Worm (Caenorhabditis elegans): ENCODE results near the gene lido-12.

Gene lido-12

ce11 chrII:3054622-3055021, 49.0 kb downstream of the lido-12 start:
- TF ChIP-seq hnd-1 (tag; optimal IDR thresholded peaks at IDR 0.05) (no peak), aly-1 (tag; optimal IDR thresholded peaks at IDR 0.05) (peak; percentile 36)

DNA sequence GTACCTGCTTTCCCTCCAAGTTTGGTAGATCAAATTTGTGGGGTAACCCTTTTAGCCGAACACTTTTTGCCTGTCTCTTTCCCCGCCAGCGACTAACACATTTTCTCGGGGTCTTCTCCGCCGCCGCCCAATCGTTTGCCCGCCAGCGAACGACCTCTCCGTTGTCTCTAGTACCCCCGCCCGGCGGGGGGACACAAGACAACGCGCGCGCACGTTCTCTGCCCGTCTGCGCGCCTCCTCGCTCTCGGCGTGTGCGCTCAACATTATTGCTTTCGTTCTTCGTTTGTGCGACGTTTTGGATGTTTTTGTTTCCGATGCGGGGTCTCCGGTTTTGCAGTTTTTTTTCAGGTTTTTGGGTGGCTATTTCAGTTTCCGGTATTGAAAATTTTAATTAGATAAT, 49.9 kb downstream of the lido-12 start:
- TF ChIP-seq tbx-11 (GFP tag; IDR thresholded peaks at IDR 0.05), result no peak
- no peak for TF ChIP-seq flt-1 (GFP tag; IDR thresholded peaks at IDR 0.05)
- no peak for TF ChIP-seq sea-1 (GFP tag; conservative IDR thresholded peaks at IDR 0.05)
- TF ChIP-seq aly-1 (tag; optimal IDR thresholded peaks at IDR 0.05), result peak; percentile 9
- TF ChIP-seq ama-1 (optimal IDR thresholded peaks at IDR 0.05), result no peak
- TF ChIP-seq B0310.2 (tag; optimal IDR thresholded peaks at IDR 0.05), result no peak
- no peak for TF ChIP-seq ceh-13 (GFP tag; optimal IDR thresholded peaks at IDR 0.05)
- TF ChIP-seq tbx-37 (GFP tag; conservative IDR thresholded peaks at IDR 0.05), result no peak
- no peak for TF ChIP-seq hnd-1 (tag; optimal IDR thresholded peaks at IDR 0.05)
- TF ChIP-seq scrt-1 (GFP tag; IDR thresholded peaks at IDR 0.05), result no peak
- no peak for TF ChIP-seq ets-7 (tag; optimal IDR thresholded peaks at IDR 0.05)
- peak; percentile 49 for TF ChIP-seq F13C5.2 (tag; optimal IDR thresholded peaks at IDR 0.05)
- peak; percentile 44 for TF ChIP-seq hmg-4 (GFP tag; optimal IDR thresholded peaks at IDR 0.05)
- TF ChIP-seq pes-1 (GFP tag; IDR thresholded peaks at IDR 0.05), result no peak
- TF ChIP-seq hmbx-1 (tag; optimal IDR thresholded peaks at IDR 0.05), result no peak
- TF ChIP-seq ceh-36 (tag; optimal IDR thresholded peaks at IDR 0.05), result peak; percentile 9
- no peak for TF ChIP-seq tra-4 (tag; optimal IDR thresholded peaks at IDR 0.05)

- TF ChIP-seq ets-7 (tag; optimal IDR thresholded peaks at IDR 0.05) (no peak), ama-1 (optimal IDR thresholded peaks at IDR 0.05) (no peak), scrt-1 (GFP tag; IDR thresholded peaks at IDR 0.05) (no peak), aly-1 (tag; optimal IDR thresholded peaks at IDR 0.05) (no peak), ceh-13 (GFP tag; optimal IDR thresholded peaks at IDR 0.05) (no peak), flt-1 (GFP tag; IDR thresholded peaks at IDR 0.05) (no peak), B0310.2 (tag; optimal IDR thresholded peaks at IDR 0.05) (no peak), ceh-36 (tag; optimal IDR thresholded peaks at IDR 0.05) (no peak), F13C5.2 (tag; optimal IDR thresholded peaks at IDR 0.05) (no peak), hmbx-1 (tag; optimal IDR thresholded peaks at IDR 0.05) (no peak), hmg-4 (GFP tag; optimal IDR thresholded peaks at IDR 0.05) (no peak), pes-1 (GFP tag; IDR thresholded peaks at IDR 0.05) (no peak)
Observed at ce11 chrII:3056266-3056872, 50.8 kb downstream of the lido-12 start, which contains the start of gene lin-8. lin-8 (plus strand) TSS chrII:3056822.
